Worm (Caenorhabditis elegans) whole organism, young adult: ENCODE results near the gene Y41C4A.32.

Source experiments
- D2030.7 ChIP-seq: fragments of 200-800 bp; sonication (Bioruptor generic); IDR thresholded peaks from 2 replicates; pipeline ENCODE4 v1.3.6; 2022; ENCODE audit warnings: missing genetic modification reagents, missing genetic modification characterization, missing compliant biosample characterization
- F10E7.11 ChIP-seq: sonication (generic microtip); optimal IDR thresholded peaks from 2 replicates; lab custom pipeline; 2017; ENCODE audit warnings: mild to moderate bottlenecking, missing genetic modification characterization, moderate library complexity, missing compliant biosample characterization
- attf-3 ChIP-seq: fragments of 200-800 bp; sonication (Bioruptor generic); conservative IDR thresholded peaks from 2 replicates; pipeline ENCODE4 v1.3.6; 2022; ENCODE audit warnings: missing genetic modification reagents, missing genetic modification characterization, missing compliant biosample characterization
- cebp-1 ChIP-seq, 2 experiments: fragments of 200-800 bp in 1 of 2; sonication (Bioruptor generic) in 1 of 2; sonication (generic microtip) in 1 of 2; IDR thresholded peaks in 1 of 2; optimal IDR thresholded peaks in 1 of 2; 2 replicates each; pipeline versions ENCODE4 v1.3.6 to Lab custom; 2017 to 2022; ENCODE audit warnings: missing compliant biosample characterization in 2 of 2, missing genetic modification characterization in 2 of 2, mild to moderate bottlenecking in 1 of 2, missing genetic modification reagents in 1 of 2, moderate library complexity in 1 of 2
- cebp-2 ChIP-seq: fragments of 200-800 bp; sonication (Bioruptor generic); IDR thresholded peaks from 2 replicates; pipeline ENCODE4 v1.3.6; 2022; ENCODE audit warnings: missing genetic modification characterization, missing compliant biosample characterization
- dpl-1 ChIP-seq: fragments of 150-350 bp; optimal IDR thresholded peaks from 2 replicates; lab custom pipeline; 2014; ENCODE audit warnings: missing biosample characterization, missing genetic modification reagents, missing genetic modification characterization
- hsf-1 ChIP-seq: fragments of 200-800 bp; sonication (Bioruptor generic); IDR thresholded peaks from 2 replicates; pipeline ENCODE4 v1.3.6; 2022; ENCODE audit warnings: missing genetic modification reagents, missing genetic modification characterization, missing compliant biosample characterization
- madf-10 ChIP-seq: sonication (generic microtip); optimal IDR thresholded peaks from 2 replicates; lab custom pipeline; 2016; ENCODE audit warnings: mild to moderate bottlenecking, missing genetic modification characterization, missing compliant biosample characterization
- pha-4 ChIP-seq: fragments of 150-350 bp; sonication (generic microtip); optimal IDR thresholded peaks from 2 replicates; lab custom pipeline; 2014; ENCODE audit warnings: missing biosample characterization, missing genetic modification reagents, missing genetic modification characterization
- sdz-38 ChIP-seq: sonication (generic microtip); optimal IDR thresholded peaks from 2 replicates; lab custom pipeline; 2016; ENCODE audit warnings: missing genotype, missing genetic modification characterization, missing compliant biosample characterization
- ztf-25 ChIP-seq: fragments of 200-800 bp; sonication (Bioruptor generic); IDR thresholded peaks from 2 replicates; pipeline ENCODE4 v1.3.6; 2022; ENCODE audit warnings: missing genetic modification reagents, missing genetic modification characterization, missing compliant biosample characterization
- ztf-3 ChIP-seq: fragments of 200-800 bp; sonication (Bioruptor generic); optimal IDR thresholded peaks from 2 replicates; lab custom pipeline; 2018; ENCODE audit warnings: mild to moderate bottlenecking, missing genetic modification characterization, missing compliant biosample characterization

DNA sequence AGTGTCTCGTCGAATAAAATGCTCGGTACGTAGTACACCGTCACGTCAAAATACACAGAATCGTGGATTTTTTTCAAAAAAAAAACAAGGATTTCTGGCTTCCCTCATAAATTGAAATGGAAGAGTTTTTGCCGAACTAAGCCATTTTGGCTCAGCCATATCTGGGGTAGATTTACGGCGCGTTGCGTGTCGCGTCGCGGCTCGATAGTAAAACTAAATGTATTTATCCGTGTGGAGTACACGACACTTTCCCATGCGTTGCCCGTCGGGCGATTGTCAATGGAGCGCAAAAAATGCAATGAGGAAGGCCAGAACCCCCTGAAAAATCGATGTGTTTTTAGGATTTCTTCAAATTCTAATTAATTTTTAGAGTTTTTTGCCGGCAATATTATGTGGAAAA is 28.7 kb downstream of the Y41C4A.32 start:
- TF ChIP-seq hsf-1 (no peak), cebp-2 (GFP tag; lab: Robert Waterston, UW) (no peak), madf-10 (tag; lab: Kevin White, UChicago) (no peak), dpl-1 (GFP tag; lab: Kevin White, UChicago) (no peak), attf-3 (GFP tag; lab: Robert Waterston, UW) (no peak), F10E7.11 (tag; lab: Kevin White, UChicago) (no peak), ztf-25 (GFP tag; lab: Robert Waterston, UW) (no peak), pha-4 (no peak), sdz-38 (tag; lab: Kevin White, UChicago) (no peak), D2030.7 (GFP tag; lab: Robert Waterston, UW) (no peak), cebp-1 (GFP tag; IDR thresholded peaks at IDR 0.05; lab: Robert Waterston, UW) (no peak), cebp-1 (tag; optimal IDR thresholded peaks at IDR 0.05; lab: Kevin White, UChicago) (no peak), ztf-3 (no peak)
